Worm (Caenorhabditis elegans) whole organism, midembryonic: Measurements from ENCODE around the gene F41E6.8.

ENCODE experiments used
- flt-1 ChIP-seq: fragments of 200-800 bp; sonication (Bioruptor generic); IDR thresholded peaks from 2 replicates; pipeline ENCODE4 v1.3.6; 2022; ENCODE audit warnings: missing genetic modification characterization, missing compliant biosample characterization
- med-1 ChIP-seq: sonication (generic microtip); optimal IDR thresholded peaks from 2 replicates; lab custom pipeline; 2017; ENCODE audit warnings: missing genetic modification characterization, mild to moderate bottlenecking, missing compliant biosample characterization, antibody characterized with exemption, missing genetic modification reagents; ENCODE audit not compliant: insufficient read depth
- ztf-23 ChIP-seq: fragments of 200-800 bp; sonication (Bioruptor generic); IDR thresholded peaks from 2 replicates; pipeline ENCODE4 v1.3.6; 2022; ENCODE audit warnings: missing genetic modification reagents, missing genetic modification characterization, missing compliant biosample characterization

DNA sequence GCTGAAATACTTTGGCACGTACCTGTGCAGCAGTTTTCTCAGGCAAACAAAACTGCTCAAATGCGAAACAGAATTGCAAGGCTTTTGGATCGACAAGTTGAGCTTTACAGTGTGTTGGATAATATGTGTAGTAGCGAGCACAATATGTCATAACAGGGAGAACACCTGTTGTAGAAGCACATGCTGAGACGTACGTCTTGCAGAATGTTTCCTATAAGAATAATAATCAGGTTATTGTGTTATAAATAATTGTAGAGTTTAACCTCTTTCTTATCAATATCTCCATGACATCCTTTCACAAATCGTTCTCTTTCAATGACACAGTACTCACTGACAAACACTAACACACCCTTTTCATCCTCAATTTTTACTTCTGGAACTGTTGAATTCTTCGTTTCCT is 26.3 kb upstream of the F41E6.8 start:
- TF ChIP-seq flt-1 (GFP tag; lab: Robert Waterston, UW) (no peak), med-1 (GFP tag; lab: Kevin White, UChicago) (no peak), ztf-23 (GFP tag; lab: Robert Waterston, UW) (no peak)
